Worm (Caenorhabditis elegans) whole organism, young adult: Measurements from ENCODE around the gene dib-1.

Experiments used
- B0019.2 ChIP-seq: fragments of 200-800 bp; sonication (Bioruptor generic); conservative IDR thresholded peaks from 2 replicates; pipeline ENCODE4 v1.3.6; 2022; ENCODE audit warnings: missing genetic modification reagents, missing genetic modification characterization, missing compliant biosample characterization
- B0336.3 ChIP-seq: fragments of 200-800 bp; sonication (Bioruptor generic); IDR thresholded peaks from 2 replicates; pipeline ENCODE4 v1.3.6; 2022; ENCODE audit warnings: missing genetic modification characterization, missing compliant biosample characterization
- C17E4.6 ChIP-seq: fragments of 200-800 bp; sonication (Bioruptor generic); IDR thresholded peaks from 2 replicates; pipeline ENCODE4 v1.3.6; 2022; ENCODE audit warnings: missing genetic modification reagents, missing genetic modification characterization, missing compliant biosample characterization
- D2030.7 ChIP-seq: fragments of 200-800 bp; sonication (Bioruptor generic); IDR thresholded peaks from 2 replicates; pipeline ENCODE4 v1.3.6; 2022; ENCODE audit warnings: missing genetic modification reagents, missing genetic modification characterization, missing compliant biosample characterization
- F23B12.7 ChIP-seq: sonication (generic microtip); optimal IDR thresholded peaks from 2 replicates; lab custom pipeline; 2017; ENCODE audit warnings: missing genetic modification characterization, mild to moderate bottlenecking, missing compliant biosample characterization, antibody characterized with exemption, moderate library complexity; ENCODE audit not compliant: insufficient read depth
- F33H1.4 ChIP-seq: fragments of 200-800 bp; sonication (Bioruptor generic); IDR thresholded peaks from 2 replicates; pipeline ENCODE4 v1.3.6; 2022; ENCODE audit warnings: missing genetic modification reagents, missing genetic modification characterization, missing compliant biosample characterization
- F39B2.1 ChIP-seq: fragments of 200-800 bp; sonication (Bioruptor generic); IDR thresholded peaks from 2 replicates; pipeline ENCODE4 v1.3.6; 2022; ENCODE audit warnings: missing genetic modification reagents, missing genetic modification characterization, missing compliant biosample characterization
- K11D2.4 ChIP-seq: fragments of 200-800 bp; sonication (Bioruptor generic); IDR thresholded peaks from 2 replicates; pipeline ENCODE4 v1.3.6; 2022; ENCODE audit warnings: missing genetic modification reagents, missing genetic modification characterization, missing compliant biosample characterization
- Y53G8AR.9 ChIP-seq: fragments of 200-800 bp; sonication (Bioruptor generic); conservative IDR thresholded peaks from 2 replicates; pipeline ENCODE4 v1.3.6; 2022; ENCODE audit warnings: missing genetic modification reagents, missing genetic modification characterization, missing compliant biosample characterization
- Y67H2A.10 ChIP-seq: fragments of 200-800 bp; sonication (Bioruptor generic); conservative IDR thresholded peaks from 2 replicates; pipeline ENCODE4 v1.3.6; 2022; ENCODE audit warnings: missing genetic modification reagents, missing genetic modification characterization, missing compliant biosample characterization
- Y95B8A.8 ChIP-seq: fragments of 200-800 bp; sonication (Bioruptor generic); IDR thresholded peaks from 2 replicates; pipeline ENCODE4 v1.3.6; 2022; ENCODE audit warnings: missing genetic modification reagents, missing genetic modification characterization, missing compliant biosample characterization
- ZK185.1 ChIP-seq: sonication (generic microtip); optimal IDR thresholded peaks from 2 replicates; lab custom pipeline; 2016; ENCODE audit warnings: mild to moderate bottlenecking, missing genetic modification characterization, missing compliant biosample characterization; ENCODE audit not compliant: poor library complexity, severe bottlenecking
- attf-3 ChIP-seq: fragments of 200-800 bp; sonication (Bioruptor generic); conservative IDR thresholded peaks from 2 replicates; pipeline ENCODE4 v1.3.6; 2022; ENCODE audit warnings: missing genetic modification reagents, missing genetic modification characterization, missing compliant biosample characterization
- attf-5 ChIP-seq: fragments of 200-800 bp; sonication (Bioruptor generic); optimal IDR thresholded peaks from 2 replicates; lab custom pipeline; 2018; ENCODE audit warnings: mild to moderate bottlenecking, missing genetic modification characterization, missing compliant biosample characterization
- attf-6 ChIP-seq: fragments of 200-800 bp; sonication (Bioruptor generic); IDR thresholded peaks from 2 replicates; pipeline ENCODE4 v1.3.6; 2022; ENCODE audit warnings: missing genetic modification reagents, missing genetic modification characterization, missing compliant biosample characterization
- ceh-100 ChIP-seq: fragments of 200-800 bp; sonication (Bioruptor generic); IDR thresholded peaks from 2 replicates; pipeline ENCODE4 v1.3.6; 2022; ENCODE audit warnings: missing genetic modification reagents, missing genetic modification characterization, missing compliant biosample characterization
- ceh-79 ChIP-seq: sonication (generic microtip); optimal IDR thresholded peaks from 2 replicates; lab custom pipeline; 2017; ENCODE audit warnings: mild to moderate bottlenecking, missing genetic modification characterization, missing compliant biosample characterization
- efl-1 ChIP-seq: fragments of 150-350 bp; optimal IDR thresholded peaks from 2 replicates; lab custom pipeline; 2014; ENCODE audit warnings: missing biosample characterization, missing genetic modification reagents, missing genetic modification characterization
- ets-4 ChIP-seq: fragments of 200-800 bp; sonication (Bioruptor generic); optimal IDR thresholded peaks from 2 replicates; lab custom pipeline; 2018; ENCODE audit warnings: mild to moderate bottlenecking, missing genetic modification characterization, missing compliant biosample characterization
- him-1 ChIP-seq: sonication (generic microtip); optimal IDR thresholded peaks from 2 replicates; lab custom pipeline; 2016; ENCODE audit warnings: missing genotype, missing genetic modification reagents, missing genetic modification characterization, missing compliant biosample characterization
- hmg-1.2 ChIP-seq: fragments of 200-800 bp; sonication (Bioruptor generic); IDR thresholded peaks from 2 replicates; pipeline ENCODE4 v1.3.6; 2022; ENCODE audit warnings: missing genetic modification reagents, missing genetic modification characterization, missing compliant biosample characterization
- let-607 ChIP-seq, 2 experiments: fragments of 200-800 bp in 1 of 2; sonication (Bioruptor generic) in 1 of 2; sonication (generic microtip) in 1 of 2; optimal IDR thresholded peaks; 2 replicates each; lab custom pipeline; 2016 to 2018; ENCODE audit warnings: mild to moderate bottlenecking in 2 of 2, missing compliant biosample characterization in 2 of 2, missing genetic modification characterization in 2 of 2, moderate library complexity in 2 of 2, missing genotype in 1 of 2
- lin-35 ChIP-seq, 3 experiments: fragments of 150-350 bp in 2 of 3; sonication (generic microtip) in 1 of 3; optimal IDR thresholded peaks; 2 replicates each; lab custom pipeline; 2014 to 2018; ENCODE audit warnings: missing biosample characterization in 3 of 3, missing genetic modification characterization in 3 of 3, missing genetic modification reagents in 3 of 3
- lin-54 ChIP-seq: fragments of 200-800 bp; sonication (Bioruptor generic); optimal IDR thresholded peaks from 2 replicates; lab custom pipeline; 2018; ENCODE audit warnings: mild to moderate bottlenecking, missing genetic modification characterization, missing compliant biosample characterization
- lsl-1 ChIP-seq: fragments of 200-800 bp; sonication (Bioruptor generic); optimal IDR thresholded peaks from 2 replicates; lab custom pipeline; 2018; ENCODE audit warnings: mild to moderate bottlenecking, missing genetic modification characterization, moderate library complexity, missing compliant biosample characterization
- madf-6 ChIP-seq: fragments of 200-800 bp; sonication (Bioruptor generic); IDR thresholded peaks from 2 replicates; pipeline ENCODE4 v1.3.6; 2022; ENCODE audit warnings: missing genetic modification reagents, missing genetic modification characterization, missing compliant biosample characterization
- madf-8 ChIP-seq: fragments of 200-800 bp; sonication (Bioruptor generic); conservative IDR thresholded peaks from 2 replicates; pipeline ENCODE4 v1.3.6; 2022; ENCODE audit warnings: missing genetic modification reagents, missing genetic modification characterization, missing compliant biosample characterization
- mcd-1 ChIP-seq: fragments of 200-800 bp; sonication (Bioruptor generic); IDR thresholded peaks from 2 replicates; pipeline ENCODE4 v1.3.6; 2022; ENCODE audit warnings: missing genetic modification reagents, missing genetic modification characterization, missing compliant biosample characterization
- mel-28 ChIP-seq: sonication (generic microtip); optimal IDR thresholded peaks from 2 replicates; lab custom pipeline; 2016; ENCODE audit warnings: borderline replicate concordance, mild to moderate bottlenecking, missing genetic modification characterization, missing compliant biosample characterization
- mes-4 ChIP-seq: sonication (generic microtip); optimal IDR thresholded peaks from 2 replicates; lab custom pipeline; 2016; ENCODE audit warnings: missing genotype, missing genetic modification characterization, missing compliant biosample characterization
- nfyb-1 ChIP-seq: fragments of 200-800 bp; sonication (Bioruptor generic); IDR thresholded peaks from 2 replicates; pipeline ENCODE4 v1.3.6; 2022; ENCODE audit warnings: missing genetic modification reagents, missing genetic modification characterization, missing compliant biosample characterization
- nhr-27 ChIP-seq: fragments of 200-800 bp; sonication (Bioruptor generic); optimal IDR thresholded peaks from 2 replicates; lab custom pipeline; 2018; ENCODE audit warnings: mild to moderate bottlenecking, missing genetic modification characterization, moderate library complexity, missing compliant biosample characterization
- nhr-80 ChIP-seq: sonication (generic microtip); optimal IDR thresholded peaks from 2 replicates; lab custom pipeline; 2016; ENCODE audit warnings: missing genetic modification characterization, missing compliant biosample characterization
- pbrm-1 ChIP-seq: fragments of 200-800 bp; sonication (Bioruptor generic); IDR thresholded peaks from 2 replicates; pipeline ENCODE4 v1.3.6; 2022; ENCODE audit warnings: missing genetic modification reagents, missing genetic modification characterization, missing compliant biosample characterization
- pha-4 ChIP-seq: fragments of 150-350 bp; sonication (generic microtip); optimal IDR thresholded peaks from 2 replicates; lab custom pipeline; 2014; ENCODE audit warnings: missing biosample characterization, missing genetic modification reagents, missing genetic modification characterization
- snpc-1.1 ChIP-seq: sonication (generic microtip); optimal IDR thresholded peaks from 2 replicates; lab custom pipeline; 2017; ENCODE audit warnings: missing genetic modification characterization, mild to moderate bottlenecking, missing compliant biosample characterization, antibody characterized with exemption, moderate library complexity, missing genotype, missing genetic modification reagents; ENCODE audit not compliant: insufficient read depth
- tbp1 ChIP-seq: fragments of 200-800 bp; sonication (Bioruptor generic); optimal IDR thresholded peaks from 2 replicates; lab custom pipeline; 2018; ENCODE audit warnings: mild to moderate bottlenecking, missing genetic modification characterization, missing compliant biosample characterization
- unc-130 ChIP-seq: sonication (generic microtip); optimal IDR thresholded peaks from 2 replicates; lab custom pipeline; 2016; ENCODE audit warnings: missing genetic modification reagents, missing genetic modification characterization, missing compliant biosample characterization
- unc-62 ChIP-seq: fragments of 150-350 bp; optimal IDR thresholded peaks from 2 replicates; lab custom pipeline; 2014; ENCODE audit warnings: missing biosample characterization, missing genetic modification reagents, missing genetic modification characterization
- xnd-1 ChIP-seq: sonication (generic microtip); optimal IDR thresholded peaks from 2 replicates; lab custom pipeline; 2016; ENCODE audit warnings: missing genotype, missing genetic modification reagents, missing genetic modification characterization, missing compliant biosample characterization
- zfh-2 ChIP-seq: fragments of 200-800 bp; sonication (Bioruptor generic); conservative IDR thresholded peaks from 2 replicates; pipeline ENCODE4 v1.3.6; 2022; ENCODE audit warnings: missing genetic modification reagents, missing genetic modification characterization, missing compliant biosample characterization
- ztf-22 ChIP-seq: fragments of 200-800 bp; sonication (Bioruptor generic); optimal IDR thresholded peaks from 2 replicates; lab custom pipeline; 2018; ENCODE audit warnings: mild to moderate bottlenecking, missing genetic modification characterization, moderate library complexity, missing compliant biosample characterization
- ztf-28 ChIP-seq: fragments of 200-800 bp; sonication (Bioruptor generic); IDR thresholded peaks from 2 replicates; pipeline ENCODE4 v1.3.6; 2022; ENCODE audit warnings: missing genetic modification reagents, missing genetic modification characterization, missing compliant biosample characterization
- ztf-6 ChIP-seq: fragments of 200-800 bp; sonication (Bioruptor generic); IDR thresholded peaks from 2 replicates; pipeline ENCODE4 v1.3.6; 2022; ENCODE audit warnings: missing genetic modification reagents, missing genetic modification characterization, missing compliant biosample characterization

The dib-1 gene

ce11 chrIV:2922196-2922595 lies 31.5 kb downstream of the dib-1 start, which contains the start of gene fbxc-45 (continued):
- TF ChIP-seq F33H1.4 (GFP tag; lab: Robert Waterston, UW) (peak; percentile 80), ceh-79 (no peak), madf-6 (GFP tag; lab: Robert Waterston, UW) (peak; percentile 68), efl-1 (no peak), xnd-1 (tag; lab: Kevin White, UChicago) (peak; percentile 73), F39B2.1 (GFP tag; lab: Robert Waterston, UW) (no peak), him-1 (tag; lab: Kevin White, UChicago) (peak; percentile 53)
- TF ChIP-seq, all 124 proteins: peak for 9

ce11 chrIV:2925591-2925990 lies 34.9 kb downstream of the dib-1 start, which contains the start of gene ubc-13:
Gene ubc-13, minus strand, starts transcription at chrIV:2925691.
- no peak for TF ChIP-seq attf-6 (GFP tag; lab: Robert Waterston, UW)
- no peak for TF ChIP-seq nhr-27 (tag; lab: Kevin White, UChicago)
- no peak for TF ChIP-seq mel-28
- no peak for TF ChIP-seq Y67H2A.10 (GFP tag; lab: Robert Waterston, UW)
- no peak for TF ChIP-seq ztf-28
- no peak for TF ChIP-seq K11D2.4
- TF ChIP-seq ztf-6 (GFP tag; lab: Robert Waterston, UW) = no peak
- no peak for TF ChIP-seq ztf-22 (GFP tag; lab: Kevin White, UChicago)
- TF ChIP-seq ZK185.1 (tag; lab: Kevin White, UChicago) = no peak
- no peak for TF ChIP-seq madf-6 (GFP tag; lab: Robert Waterston, UW)
- no peak for TF ChIP-seq mes-4
- no peak for TF ChIP-seq pha-4 (tag; lab: Kevin White, UChicago)
- TF ChIP-seq snpc-1.1 = no peak
- TF ChIP-seq unc-130 = no peak
- no peak for TF ChIP-seq Y95B8A.8 (GFP tag; lab: Robert Waterston, UW)

DNA sequence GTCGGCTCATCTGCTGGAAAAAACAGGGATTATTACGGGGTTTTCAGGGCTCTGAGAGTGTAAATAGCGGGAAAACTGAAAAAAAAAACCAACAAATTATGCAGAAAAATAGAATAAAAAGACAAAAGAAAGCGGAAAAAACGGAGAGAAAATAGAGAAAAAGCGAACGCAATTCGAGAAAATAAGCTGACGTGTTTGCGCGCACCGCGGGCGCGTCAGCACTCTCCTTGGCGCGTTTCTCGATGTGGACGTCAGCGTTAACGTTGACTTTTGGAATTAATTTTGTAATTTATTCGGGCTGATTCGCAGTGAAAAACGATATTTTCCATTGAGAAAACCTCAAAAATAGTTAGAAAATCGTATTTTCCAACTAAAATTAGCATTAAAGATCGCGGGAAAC lies 37.7 kb downstream of the dib-1 start, which contains the start of gene manf-1:
Gene manf-1, minus strand, starts transcription at position 13 of the 400 bp plus-strand sequence.
- peak; percentile 2 for TF ChIP-seq F23B12.7 (tag; lab: Kevin White, UChicago)
- TF ChIP-seq K11D2.4 = peak; percentile 77
- TF ChIP-seq ceh-100 (GFP tag; lab: Robert Waterston, UW) = peak; percentile 49; the same call in 1 of the 2 replicates
- no peak for TF ChIP-seq F39B2.1 (GFP tag; lab: Robert Waterston, UW)
- TF ChIP-seq lin-54 (GFP tag; lab: Kevin White, UChicago) = peak; percentile 60
- peak in 1 of 3 experiments; percentile 71 for TF ChIP-seq lin-35 (GFP tag; optimal IDR thresholded peaks at IDR 0.05; lab: Kevin White, UChicago)
- TF ChIP-seq nhr-80 (tag; lab: Kevin White, UChicago) = peak; percentile 32
- TF ChIP-seq D2030.7 (GFP tag; lab: Robert Waterston, UW) = 0 out of 2 replicates have a peak, but pooled peaks have one; percentile 9
- peak; percentile 51 for TF ChIP-seq lsl-1
- 0 out of 2 replicates have a peak, but pooled peaks have one; percentile 29 for TF ChIP-seq C17E4.6
- TF ChIP-seq Y53G8AR.9 (GFP tag; lab: Robert Waterston, UW) = peak; percentile 70; the same call in 1 of the 2 replicates
- peak; percentile 78 to 88 for TF ChIP-seq let-607 (tag; optimal IDR thresholded peaks at IDR 0.05; lab: Kevin White, UChicago)
- TF ChIP-seq F33H1.4 (GFP tag; lab: Robert Waterston, UW) = peak; percentile 61
- no peak for TF ChIP-seq nfyb-1 (GFP tag; lab: Robert Waterston, UW)
- TF ChIP-seq attf-3 (GFP tag; lab: Robert Waterston, UW) = peak; percentile 43
- no peak; the same call in 1 of the 2 replicates for TF ChIP-seq zfh-2
- no peak for TF ChIP-seq B0019.2
- peak; percentile 86 for TF ChIP-seq mcd-1
- peak; percentile 35 for TF ChIP-seq attf-5 (GFP tag; lab: Kevin White, UChicago)
- 0 out of 2 replicates have a peak, but pooled peaks have one; percentile 47 for TF ChIP-seq B0336.3 (GFP tag; lab: Robert Waterston, UW)
- TF ChIP-seq madf-8 (GFP tag; lab: Robert Waterston, UW) = 0 out of 2 replicates have a peak, but pooled peaks have one; percentile 12
- peak; percentile 32 for TF ChIP-seq tbp1 (GFP tag; lab: Kevin White, UChicago)
- no peak for TF ChIP-seq unc-62 (GFP tag; lab: Kevin White, UChicago)
- TF ChIP-seq pbrm-1 (GFP tag; lab: Robert Waterston, UW) = peak; percentile 77
- TF ChIP-seq hmg-1.2 (GFP tag; lab: Robert Waterston, UW) = peak; percentile 45; the same call in 1 of the 2 replicates
- TF ChIP-seq madf-6 (GFP tag; lab: Robert Waterston, UW) = peak; percentile 67; the same call in 1 of the 2 replicates
- TF ChIP-seq ets-4 = no peak
